Worm (Caenorhabditis elegans): ENCODE measurements around the gene ZK632.10.

Gene ZK632.10

DNA sequence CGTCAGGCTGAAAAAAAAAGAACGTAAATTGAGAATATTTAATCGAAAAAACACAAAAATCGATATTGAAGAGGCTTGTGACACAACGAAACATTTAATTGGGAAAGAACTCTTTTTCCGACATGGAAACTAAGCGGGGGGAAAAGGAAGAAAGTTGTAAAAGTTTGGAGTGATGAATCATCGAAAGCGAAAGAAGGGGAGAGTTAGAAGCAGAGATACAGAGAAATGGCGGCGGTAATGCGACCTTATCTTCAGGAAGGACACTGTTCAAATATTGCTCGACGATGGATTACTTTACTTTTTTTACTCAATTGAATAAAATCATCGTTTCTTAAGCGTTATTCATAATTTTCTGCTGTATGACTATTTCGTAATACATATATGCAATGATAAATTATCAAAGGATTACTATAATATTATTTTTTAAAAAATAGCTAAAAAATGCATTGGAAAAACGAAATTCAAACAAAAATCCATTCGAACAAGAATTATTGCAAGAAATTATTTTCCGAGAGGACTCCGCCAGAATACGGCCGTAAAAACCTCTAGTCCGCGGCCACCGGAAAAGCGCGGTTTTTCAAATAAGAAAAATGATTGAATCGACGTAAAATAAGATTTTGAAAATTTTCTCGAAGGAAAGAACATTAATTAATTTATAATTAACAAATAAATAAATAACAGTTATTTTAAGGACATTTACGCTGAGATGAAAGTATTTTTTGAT is 40.4 kb upstream of the ZK632.10 start, which contains the start of gene dhhc-4 (continued):
- TF ChIP-seq lin-15B (tag; optimal IDR thresholded peaks at IDR 0.05) (peak; percentile 37), grh-1 (GFP tag; IDR thresholded peaks at IDR 0.05) (peak; percentile 83), snpc-4 (tag; optimal IDR thresholded peaks at IDR 0.05) (peak; percentile 28), fkh-8 (tag; optimal IDR thresholded peaks at IDR 0.05) (peak; percentile 85), nhr-12 (tag; optimal IDR thresholded peaks at IDR 0.05) (no peak), nhr-71 (tag; optimal IDR thresholded peaks at IDR 0.05) (peak; percentile 94), lsy-2 (tag; optimal IDR thresholded peaks at IDR 0.05) (peak; percentile 74 to 87), mab-9 (GFP tag; IDR thresholded peaks at IDR 0.05) (peak; percentile 87), sox-4 (tag; optimal IDR thresholded peaks at IDR 0.05) (peak; percentile 91), elt-2 (tag; optimal IDR thresholded peaks at IDR 0.05) (peak; percentile 72), alr-1 (tag; optimal IDR thresholded peaks at IDR 0.05; ENCODE audit: borderline replicate concordance) (no peak), tbx-2 (tag; optimal IDR thresholded peaks at IDR 0.05) (peak; percentile 94), ceh-63 (GFP tag; optimal IDR thresholded peaks at IDR 0.05) (no peak), xbp-1 (tag; optimal IDR thresholded peaks at IDR 0.05) (peak; percentile 90), nhr-90 (tag; optimal IDR thresholded peaks at IDR 0.05; ENCODE audit: poor library complexity) (peak; percentile 96), tlp-1 (tag; optimal IDR thresholded peaks at IDR 0.05) (no peak), ceh-90 (tag; optimal IDR thresholded peaks at IDR 0.05) (peak; percentile 97), ztf-4 (tag; optimal IDR thresholded peaks at IDR 0.05) (no peak), mdl-1 (tag; optimal IDR thresholded peaks at IDR 0.05) (no peak), aly-2 (tag; optimal IDR thresholded peaks at IDR 0.05) (peak; percentile 13), nhr-85 (tag) (peak; percentile 92), C04F5.9 (tag; optimal IDR thresholded peaks at IDR 0.05) (peak; percentile 84), skn-1 (tag; optimal IDR thresholded peaks at IDR 0.05) (peak; percentile 30), zip-4 (GFP tag; optimal IDR thresholded peaks at IDR 0.05) (peak; percentile 84), nhr-47 (tag; optimal IDR thresholded peaks at IDR 0.05) (peak; percentile 95), rnt-1 (tag; optimal IDR thresholded peaks at IDR 0.05) (peak; percentile 99), snu-23 (GFP tag; optimal IDR thresholded peaks at IDR 0.05) (peak; percentile 77), C16A3.4 (tag; optimal IDR thresholded peaks at IDR 0.05) (peak; percentile 12), lin-14 (GFP tag; optimal IDR thresholded peaks at IDR 0.05) (peak; percentile 84)

DNA sequence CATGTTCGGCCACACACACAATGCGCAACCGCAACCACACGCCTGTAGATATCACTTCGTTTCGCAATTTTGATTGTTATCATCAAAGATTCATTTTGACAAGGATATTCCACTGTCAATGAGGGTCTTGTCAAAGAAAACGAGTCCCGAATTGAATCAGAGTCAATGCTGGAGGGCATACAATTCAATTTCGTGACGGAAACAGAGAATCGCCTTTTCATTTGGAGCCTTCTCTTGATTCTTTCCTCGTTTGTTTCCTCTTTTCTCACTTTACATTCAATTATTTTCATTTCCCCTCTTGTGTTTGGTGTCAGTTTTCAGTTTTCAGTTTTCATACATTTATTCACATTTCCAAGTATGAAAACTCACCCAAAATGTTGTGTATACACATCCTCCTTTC is 39.8 kb upstream of the ZK632.10 start:
- TF ChIP-seq blmp-1 (tag; optimal IDR thresholded peaks at IDR 0.05) (peak; percentile 19), nhr-77 (tag; optimal IDR thresholded peaks at IDR 0.05) (no peak), egl-13 (tag; optimal IDR thresholded peaks at IDR 0.05) (no peak), ces-1 (GFP tag; optimal IDR thresholded peaks at IDR 0.05) (peak; percentile 16), fkh-10 (GFP tag; optimal IDR thresholded peaks at IDR 0.05) (peak; percentile 80), ceh-8 (GFP tag; optimal IDR thresholded peaks at IDR 0.05) (no peak), nhr-85 (tag) (peak; percentile 48), lin-14 (GFP tag; optimal IDR thresholded peaks at IDR 0.05) (peak; percentile 33), ceh-63 (GFP tag; optimal IDR thresholded peaks at IDR 0.05) (no peak), vab-15 (tag; optimal IDR thresholded peaks at IDR 0.05) (no peak), dsc-1 (tag; optimal IDR thresholded peaks at IDR 0.05) (no peak), Y116A8C.19 (tag; optimal IDR thresholded peaks at IDR 0.05; ENCODE audit: borderline replicate concordance) (no peak), mef-2 (tag; optimal IDR thresholded peaks at IDR 0.05) (no peak)

- TF ChIP-seq lsy-2 (tag; optimal IDR thresholded peaks at IDR 0.05), result peak in 1 of 2 experiments; percentile 85
- no peak for TF ChIP-seq fos-1 (tag; optimal IDR thresholded peaks at IDR 0.05)
Observed at ce11 chrIII:9862469-9862868, 34.9 kb upstream of the ZK632.10 start.
